Fruit fly (Drosophila melanogaster) whole organism, embryonic: ENCODE measurements around the gene IRSp53.

Experiments
- Aef1 ChIP-seq: fragments of 200-800 bp; sonication (Bioruptor generic); IDR thresholded peaks from 3 replicates; pipeline ENCODE4 v1.3.6; 2022; ENCODE audit warnings: missing biosample characterization, missing genetic modification characterization
- BtbVII ChIP-seq: fragments of 200-800 bp; sonication (Bioruptor generic); optimal IDR thresholded peaks from 3 replicates; lab custom pipeline; 2017; ENCODE audit warnings: missing biosample characterization, mild to moderate bottlenecking, missing genetic modification characterization
- Bteb2 ChIP-seq: fragments of 200-800 bp; sonication (Bioruptor generic); optimal IDR thresholded peaks from 2 replicates; lab custom pipeline; 2016; ENCODE audit warnings: missing biosample characterization, missing genetic modification characterization
- CG10274 ChIP-seq: fragments of 200-800 bp; sonication (Bioruptor generic); optimal IDR thresholded peaks from 3 replicates; lab custom pipeline; 2017; ENCODE audit warnings: missing biosample characterization, mild to moderate bottlenecking, missing genetic modification characterization
- CG10321 ChIP-seq: fragments of 200-800 bp; sonication (Bioruptor generic); IDR thresholded peaks from 2 replicates; pipeline ENCODE4 v1.3.6; 2022; ENCODE audit warnings: missing biosample characterization, missing genetic modification characterization
- CG11093 ChIP-seq: fragments of 200-800 bp; sonication (Bioruptor generic); IDR thresholded peaks from 3 replicates; pipeline ENCODE4 v1.3.6; 2022; ENCODE audit warnings: missing biosample characterization, missing genetic modification characterization
- CG13123 ChIP-seq: fragments of 200-800 bp; sonication (Bioruptor generic); optimal IDR thresholded peaks from 2 replicates; lab custom pipeline; 2016; ENCODE audit warnings: missing biosample characterization, missing genetic modification characterization
- CG1602 ChIP-seq: fragments of 200-800 bp; sonication (Bioruptor generic); optimal IDR thresholded peaks from 3 replicates; lab custom pipeline; 2016; ENCODE audit warnings: missing biosample characterization, missing genetic modification characterization
- CG16863 ChIP-seq: fragments of 200-800 bp; sonication (Bioruptor generic); optimal IDR thresholded peaks from 3 replicates; lab custom pipeline; 2016; ENCODE audit warnings: missing biosample characterization, missing genetic modification characterization
- CG17328 ChIP-seq: fragments of 200-800 bp; sonication (Bioruptor generic); IDR thresholded peaks from 2 replicates; pipeline ENCODE4 v1.3.6; 2022; ENCODE audit warnings: missing biosample characterization, missing genetic modification characterization
- CG17359 ChIP-seq: fragments of 200-800 bp; sonication (Bioruptor generic); optimal IDR thresholded peaks from 3 replicates; lab custom pipeline; 2018; ENCODE audit warnings: missing biosample characterization, mild to moderate bottlenecking, missing genetic modification characterization, moderate library complexity
- CG17829 ChIP-seq: fragments of 200-800 bp; optimal IDR thresholded peaks from 2 replicates; lab custom pipeline; 2019; ENCODE audit warnings: missing biosample characterization, mild to moderate bottlenecking, missing genetic modification characterization, moderate library complexity
- CG18262 ChIP-seq: fragments of 200-800 bp; optimal IDR thresholded peaks from 3 replicates; lab custom pipeline; 2019; ENCODE audit warnings: missing biosample characterization, mild to moderate bottlenecking, missing genetic modification characterization, moderate library complexity
- CG2116 ChIP-seq: fragments of 200-800 bp; sonication (Bioruptor generic); optimal IDR thresholded peaks from 3 replicates; lab custom pipeline; 2018; ENCODE audit warnings: missing biosample characterization, mild to moderate bottlenecking, missing genetic modification characterization
- CG30020 ChIP-seq: fragments of 200-800 bp; optimal IDR thresholded peaks from 2 replicates; lab custom pipeline; 2019; ENCODE audit warnings: missing biosample characterization, mild to moderate bottlenecking, missing genetic modification characterization, moderate library complexity
- CG31365 ChIP-seq: fragments of 200-800 bp; sonication (Bioruptor generic); optimal IDR thresholded peaks from 2 replicates; lab custom pipeline; 2018; ENCODE audit warnings: missing biosample characterization, mild to moderate bottlenecking, missing genetic modification characterization
- CG34422 ChIP-seq: fragments of 200-800 bp; sonication (Bioruptor generic); IDR thresholded peaks from 3 replicates; pipeline ENCODE4 v1.3.6; 2022; ENCODE audit warnings: missing biosample characterization, missing genetic modification characterization
- CG3995 ChIP-seq: fragments of 200-800 bp; sonication (Bioruptor generic); optimal IDR thresholded peaks from 3 replicates; lab custom pipeline; 2016; ENCODE audit warnings: missing biosample characterization, missing genetic modification characterization
- CG43689 ChIP-seq: fragments of 200-800 bp; sonication (Bioruptor generic); IDR thresholded peaks from 2 replicates; pipeline ENCODE4 v1.3.6; 2022; ENCODE audit warnings: missing biosample characterization, missing genetic modification characterization
- CG4854 ChIP-seq: fragments of 200-800 bp; sonication (Bioruptor generic); optimal IDR thresholded peaks from 2 replicates; lab custom pipeline; 2016; ENCODE audit warnings: missing biosample characterization, missing genetic modification characterization, inconsistent platforms
- CG6765 ChIP-seq: fragments of 200-800 bp; sonication (Bioruptor generic); optimal IDR thresholded peaks from 3 replicates; lab custom pipeline; 2017; ENCODE audit warnings: missing biosample characterization, mild to moderate bottlenecking, missing genetic modification characterization
- CG7963 ChIP-seq: fragments of 200-800 bp; sonication (Bioruptor generic); IDR thresholded peaks from 3 replicates; pipeline ENCODE4 v1.3.6; 2022; ENCODE audit warnings: missing biosample characterization, missing genetic modification characterization; ENCODE audit not compliant: partially characterized antibody
- CG8089 ChIP-seq: fragments of 200-800 bp; sonication (Bioruptor generic); optimal IDR thresholded peaks from 3 replicates; lab custom pipeline; 2016; ENCODE audit warnings: missing biosample characterization, missing genetic modification characterization
- CG9876 ChIP-seq: fragments of 200-800 bp; sonication (Bioruptor generic); optimal IDR thresholded peaks from 2 replicates; lab custom pipeline; 2016; ENCODE audit warnings: missing biosample characterization, missing genetic modification characterization
- Camta ChIP-seq: fragments of 200-800 bp; sonication (Bioruptor generic); optimal IDR thresholded peaks from 2 replicates; lab custom pipeline; 2016; ENCODE audit warnings: missing biosample characterization, missing genetic modification characterization
- Elba2 ChIP-seq: fragments of 200-800 bp; sonication (Bioruptor generic); optimal IDR thresholded peaks from 3 replicates; lab custom pipeline; 2016; ENCODE audit warnings: missing biosample characterization, missing genetic modification characterization
- MESR4 ChIP-seq: fragments of 200-800 bp; sonication (Bioruptor generic); optimal IDR thresholded peaks from 2 replicates; lab custom pipeline; 2018; ENCODE audit warnings: missing biosample characterization, mild to moderate bottlenecking, missing genetic modification characterization, moderate library complexity
- MTF-1 ChIP-seq: fragments of 200-800 bp; sonication (Bioruptor generic); optimal IDR thresholded peaks from 2 replicates; lab custom pipeline; 2018; ENCODE audit warnings: missing biosample characterization, mild to moderate bottlenecking, missing genetic modification characterization, borderline replicate concordance
- Med ChIP-seq: fragments of 200-800 bp; sonication (Bioruptor generic); peaks from one replicate; lab custom pipeline; 2016; ENCODE audit warnings: missing biosample characterization, missing genetic modification characterization, mild to moderate bottlenecking, inconsistent platforms, moderate library complexity
- Myb ChIP-seq: fragments of 200-800 bp; sonication (Bioruptor generic); optimal IDR thresholded peaks from 2 replicates; lab custom pipeline; 2016; ENCODE audit warnings: missing biosample characterization, missing genetic modification characterization
- Neu2 ChIP-seq: fragments of 200-800 bp; sonication (Bioruptor generic); optimal IDR thresholded peaks from 3 replicates; lab custom pipeline; 2016; ENCODE audit warnings: missing biosample characterization, missing genetic modification characterization, borderline replicate concordance
- Nf-YC ChIP-seq: fragments of 200-800 bp; optimal IDR thresholded peaks from 3 replicates; lab custom pipeline; 2019; ENCODE audit warnings: missing biosample characterization, mild to moderate bottlenecking, missing genetic modification characterization, moderate library complexity
- Usf ChIP-seq: fragments of 200-800 bp; sonication (Bioruptor generic); optimal IDR thresholded peaks from 2 replicates; lab custom pipeline; 2017; ENCODE audit warnings: missing genotype, missing biosample characterization, missing genetic modification characterization
- aop ChIP-seq: fragments of 200-800 bp; sonication (Bioruptor generic); IDR thresholded peaks from 2 replicates; pipeline ENCODE4 v1.3.6; 2022; ENCODE audit warnings: missing biosample characterization, missing genetic modification characterization
- ase ChIP-seq: fragments of 200-800 bp; sonication (Bioruptor generic); IDR thresholded peaks from 3 replicates; pipeline ENCODE4 v1.3.6; 2022; ENCODE audit warnings: missing biosample characterization, missing genetic modification characterization
- bab2 ChIP-seq: fragments of 200-800 bp; sonication (Bioruptor generic); optimal IDR thresholded peaks from 2 replicates; lab custom pipeline; 2016; ENCODE audit warnings: missing biosample characterization, missing genetic modification characterization
- bbx ChIP-seq: fragments of 200-800 bp; sonication (Bioruptor generic); IDR thresholded peaks from 2 replicates; pipeline ENCODE4 v1.3.6; 2022; ENCODE audit warnings: missing biosample characterization, missing genetic modification characterization; ENCODE audit not compliant: partially characterized antibody
- dm ChIP-seq: fragments of 200-800 bp; sonication (Bioruptor generic); optimal IDR thresholded peaks from 3 replicates; lab custom pipeline; 2016; ENCODE audit warnings: missing biosample characterization, missing genetic modification characterization
- gt ChIP-seq: fragments of 200-800 bp; sonication (Bioruptor generic); IDR thresholded peaks from 2 replicates; pipeline ENCODE4 v1.3.6; 2022; ENCODE audit warnings: missing biosample characterization, missing genetic modification characterization
- inv ChIP-seq: fragments of 200-800 bp; sonication (Bioruptor generic); IDR thresholded peaks from 2 replicates; pipeline ENCODE4 v1.3.6; 2022; ENCODE audit warnings: missing biosample characterization, missing genetic modification characterization; ENCODE audit not compliant: partially characterized antibody
- klu ChIP-seq: fragments of 200-800 bp; sonication (Bioruptor generic); IDR thresholded peaks from 2 replicates; pipeline ENCODE4 v1.3.6; 2022; ENCODE audit warnings: missing biosample characterization, missing genetic modification characterization
- mam ChIP-seq: fragments of 200-800 bp; sonication (Bioruptor generic); optimal IDR thresholded peaks from 3 replicates; lab custom pipeline; 2016; ENCODE audit warnings: missing biosample characterization, missing genetic modification characterization
- nau ChIP-seq: fragments of 200-800 bp; sonication (Bioruptor generic); optimal IDR thresholded peaks from 3 replicates; lab custom pipeline; 2017; ENCODE audit warnings: missing biosample characterization, mild to moderate bottlenecking, missing genetic modification characterization, missing genetic modification reagents
- slou ChIP-seq: fragments of 200-800 bp; sonication (Bioruptor generic); optimal IDR thresholded peaks from 3 replicates; lab custom pipeline; 2016; ENCODE audit warnings: missing biosample characterization, missing genetic modification characterization
- slp2 ChIP-seq: fragments of 200-800 bp; sonication (Bioruptor generic); optimal IDR thresholded peaks from 2 replicates; lab custom pipeline; 2016; ENCODE audit warnings: missing biosample characterization, missing genetic modification characterization
- sna ChIP-seq: fragments of 200-800 bp; sonication (Bioruptor generic); IDR thresholded peaks from 2 replicates; pipeline ENCODE4 v1.3.6; 2022; ENCODE audit warnings: missing biosample characterization, missing genetic modification characterization; ENCODE audit not compliant: partially characterized antibody
- stc ChIP-seq: fragments of 200-800 bp; sonication (Bioruptor generic); IDR thresholded peaks from 2 replicates; pipeline ENCODE4 v1.3.6; 2022; ENCODE audit warnings: missing biosample characterization, missing genetic modification characterization
- stwl ChIP-seq: fragments of 200-800 bp; sonication (Bioruptor generic); optimal IDR thresholded peaks from 3 replicates; lab custom pipeline; 2018; ENCODE audit warnings: missing biosample characterization, mild to moderate bottlenecking, missing genetic modification characterization, moderate library complexity
- trh ChIP-seq: fragments of 200-800 bp; sonication (Bioruptor generic); optimal IDR thresholded peaks from 2 replicates; lab custom pipeline; 2016; ENCODE audit warnings: missing biosample characterization, missing genetic modification characterization
- twi ChIP-seq: fragments of 200-800 bp; optimal IDR thresholded peaks from 2 replicates; lab custom pipeline; 2019; ENCODE audit warnings: missing biosample characterization, mild to moderate bottlenecking, missing genetic modification characterization, moderate library complexity
- wdn ChIP-seq: fragments of 200-800 bp; sonication (Bioruptor generic); IDR thresholded peaks from 2 replicates; pipeline ENCODE4 v1.3.6; 2022; ENCODE audit warnings: missing biosample characterization, missing genetic modification characterization
- zen ChIP-seq: fragments of 200-800 bp; sonication (Bioruptor generic); optimal IDR thresholded peaks from 3 replicates; lab custom pipeline; 2018; ENCODE audit warnings: missing biosample characterization, mild to moderate bottlenecking, missing genetic modification characterization, moderate library complexity

Gene IRSp53

dm6 chr3L:11164899-11165298, 29.1 kb downstream of the IRSp53 start, which contains the start of gene Alg10 (continued):
- TF ChIP-seq CG34422 (GFP tag; lab: Robert Waterston, UW): no peak
- peak; percentile 38 for TF ChIP-seq Elba2 (GFP tag; lab: Kevin White, UChicago)
- no peak for TF ChIP-seq CG10321
- TF ChIP-seq Camta: no peak
- TF ChIP-seq CG16863 (GFP tag; lab: Kevin White, UChicago): no peak
- TF ChIP-seq bab2 (GFP tag; lab: Kevin White, UChicago): no peak
- no peak for TF ChIP-seq nau
- TF ChIP-seq CG7963 (GFP tag; lab: Robert Waterston, UW): no peak
- TF ChIP-seq mam (GFP tag; lab: Kevin White, UChicago): no peak
- TF ChIP-seq Myb (GFP tag; lab: Kevin White, UChicago): peak; percentile 34
- no peak for TF ChIP-seq zen (tag; lab: Kevin White, UChicago)
- no peak for TF ChIP-seq inv
- TF ChIP-seq Neu2 (GFP tag; lab: Kevin White, UChicago): peak; percentile 95
- TF ChIP-seq CG17359 (tag; lab: Kevin White, UChicago): no peak
- no peak for TF ChIP-seq MTF-1 (GFP tag; lab: Kevin White, UChicago)
- no peak for TF ChIP-seq CG10274 (GFP tag; lab: Kevin White, UChicago)
- TF ChIP-seq ase: no peak
- no peak for TF ChIP-seq CG6765
- TF ChIP-seq trh (GFP tag; lab: Kevin White, UChicago): no peak
- TF ChIP-seq sna (GFP tag; lab: Robert Waterston, UW): no peak
- TF ChIP-seq CG13123 (GFP tag; lab: Kevin White, UChicago): no peak
- TF ChIP-seq bbx (GFP tag; lab: Robert Waterston, UW): peak; percentile 13; the same call in 1 of the 2 replicates
- TF ChIP-seq slou (GFP tag; lab: Kevin White, UChicago): no peak
- no peak for TF ChIP-seq aop
- TF ChIP-seq BtbVII (GFP tag; lab: Kevin White, UChicago): no peak
- TF ChIP-seq dm (GFP tag; lab: Kevin White, UChicago): no peak
- TF ChIP-seq CG3995 (GFP tag; lab: Kevin White, UChicago): no peak
- no peak for TF ChIP-seq CG4854 (GFP tag; lab: Kevin White, UChicago)
- no peak for TF ChIP-seq wdn (GFP tag; lab: Robert Waterston, UW)
- peak; percentile 80 for TF ChIP-seq stwl (tag; lab: Kevin White, UChicago)
- TF ChIP-seq slp2: no peak
- TF ChIP-seq Med (GFP tag; lab: Kevin White, UChicago): peak; percentile 63
- TF ChIP-seq CG43689 (GFP tag; lab: Robert Waterston, UW): 0 out of 2 replicates have a peak, but pooled peaks have one; percentile 22
- no peak for TF ChIP-seq CG30020 (tag; lab: Kevin White, UChicago)
- TF ChIP-seq CG11093 (GFP tag; lab: Robert Waterston, UW): no peak
- TF ChIP-seq CG17328 (GFP tag; lab: Robert Waterston, UW): no peak
- no peak for TF ChIP-seq CG2116 (GFP tag; lab: Kevin White, UChicago)
- no peak for TF ChIP-seq Aef1 (GFP tag; lab: Robert Waterston, UW)
- TF ChIP-seq gt (GFP tag; lab: Robert Waterston, UW): no peak
- TF ChIP-seq CG1602 (GFP tag; lab: Kevin White, UChicago): no peak
- TF ChIP-seq Nf-YC (tag; lab: Kevin White, UChicago): no peak
- TF ChIP-seq CG17829: no peak
- no peak for TF ChIP-seq CG31365 (tag; lab: Kevin White, UChicago)
- no peak for TF ChIP-seq CG9876
- no peak for TF ChIP-seq stc (GFP tag; lab: Robert Waterston, UW)
- TF ChIP-seq klu (GFP tag; lab: Robert Waterston, UW): no peak
- peak; percentile 23 for TF ChIP-seq MESR4 (GFP tag; lab: Kevin White, UChicago)
- no peak for TF ChIP-seq CG8089
- no peak for TF ChIP-seq twi (tag; lab: Kevin White, UChicago)
- TF ChIP-seq Usf: no peak
- no peak for TF ChIP-seq Bteb2 (GFP tag; lab: Kevin White, UChicago)
- TF ChIP-seq CG18262: no peak
